Worm (Caenorhabditis elegans) whole organism, L4/young adult: ENCODE results near the gene F54C9.7.

Source experiments
- W03F9.2 ChIP-seq: fragments of 150-350 bp; optimal IDR thresholded peaks from 2 replicates; lab custom pipeline; 2014; ENCODE audit warnings: missing biosample characterization, missing genetic modification characterization
- dao-5 ChIP-seq: sonication (generic microtip); optimal IDR thresholded peaks from 2 replicates; lab custom pipeline; 2016; ENCODE audit warnings: missing genotype, missing genetic modification characterization, moderate library complexity, missing compliant biosample characterization
- him-1 ChIP-seq: sonication (generic microtip); optimal IDR thresholded peaks from 2 replicates; lab custom pipeline; 2016; ENCODE audit warnings: missing genotype, missing genetic modification reagents, missing genetic modification characterization, missing compliant biosample characterization

DNA sequence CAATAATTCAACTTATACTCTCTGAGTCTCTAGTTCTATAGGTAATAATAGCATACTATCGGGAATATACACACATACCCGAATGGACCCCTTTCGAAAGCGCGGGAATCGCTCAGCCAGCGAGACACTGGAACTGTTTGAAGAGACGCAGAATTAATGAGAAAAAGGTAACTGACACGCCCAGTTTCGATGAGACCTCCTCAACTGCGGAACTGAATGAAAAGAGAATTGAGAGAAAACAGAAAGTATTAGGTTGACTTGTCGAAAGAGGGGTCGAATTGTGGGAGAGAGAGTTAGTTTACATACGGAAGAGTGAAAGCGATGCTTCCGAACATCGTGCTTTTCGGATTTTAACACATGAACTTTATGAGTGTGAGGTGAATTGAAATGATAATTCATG, 41.1 kb upstream of the F54C9.7 start:
- no peak for TF ChIP-seq him-1 (tag; lab: Kevin White, UChicago)
- TF ChIP-seq dao-5 (tag; lab: Kevin White, UChicago): no peak
- no peak for TF ChIP-seq W03F9.2
